Worm (Caenorhabditis elegans): ENCODE data around the gene C39E9.12.

- TF ChIP-seq ztf-4 (tag; optimal IDR thresholded peaks at IDR 0.05) (no peak), zag-1 (tag; optimal IDR thresholded peaks at IDR 0.05) (no peak), nhr-237 (tag; optimal IDR thresholded peaks at IDR 0.05) (no peak), fkh-10 (GFP tag; optimal IDR thresholded peaks at IDR 0.05) (no peak)
Measured at ce11 chrIV:13051073-13051472, 42.7 kb upstream of the C39E9.12 start, which contains the start of gene scl-11.
